Worm (Caenorhabditis elegans): ENCODE results near the gene Y38H6C.21.

ce11 chrV:20604606-20605155 is 49.6 kb upstream of the Y38H6C.21 start, which contains the start of gene ttr-57:
- TF ChIP-seq efl-1 (GFP tag; optimal IDR thresholded peaks at IDR 0.05) (no peak), nfya-1 (tag; optimal IDR thresholded peaks at IDR 0.05; ENCODE audit: borderline replicate concordance, insufficient read depth) (no peak), unc-62 (GFP tag; optimal IDR thresholded peaks at IDR 0.05) (no peak)
